Fruit fly (Drosophila melanogaster) whole organism, wandering third instar larva: ENCODE measurements around the gene Agpat2.

Experiments
- Abd-B ChIP-seq: fragments of >200 bp; optimal IDR thresholded peaks from 2 replicates; lab custom pipeline; 2017; ENCODE audit warnings: missing biosample characterization, missing genetic modification characterization
- CrebA ChIP-seq: fragments of 200-800 bp; sonication (Bioruptor generic); optimal IDR thresholded peaks from 2 replicates; lab custom pipeline; 2016; ENCODE audit warnings: missing biosample characterization, mild to moderate bottlenecking, missing genetic modification characterization, borderline replicate concordance
- GATAd ChIP-seq: sonication (Bioruptor generic); optimal IDR thresholded peaks from 2 replicates; lab custom pipeline; 2016; ENCODE audit warnings: missing biosample characterization, missing genetic modification characterization
- HLH106 ChIP-seq: fragments of 200-800 bp; optimal IDR thresholded peaks from 3 replicates; lab custom pipeline; 2019; ENCODE audit warnings: missing biosample characterization, mild to moderate bottlenecking, missing genetic modification characterization, moderate library complexity
- Hnf4 ChIP-seq: fragments of 200-800 bp; sonication (Bioruptor generic); optimal IDR thresholded peaks from 2 replicates; lab custom pipeline; 2016; ENCODE audit warnings: missing biosample characterization, mild to moderate bottlenecking, missing genetic modification characterization
- Hr78 ChIP-seq: fragments of >200 bp; optimal IDR thresholded peaks from 2 replicates; lab custom pipeline; 2017; ENCODE audit warnings: missing biosample characterization, missing genetic modification characterization
- Mio ChIP-seq: sonication (Bioruptor generic); optimal IDR thresholded peaks from 2 replicates; lab custom pipeline; 2016; ENCODE audit warnings: missing biosample characterization, missing genetic modification characterization
- Myc ChIP-seq: fragments of >200 bp; optimal IDR thresholded peaks from 2 replicates; lab custom pipeline; 2017
- OdsH ChIP-seq: fragments of 200-800 bp; sonication (Bioruptor generic); optimal IDR thresholded peaks from 2 replicates; lab custom pipeline; 2016; ENCODE audit warnings: missing biosample characterization, mild to moderate bottlenecking, missing genetic modification characterization
- Sp1 ChIP-seq: fragments of 200-800 bp; sonication (Bioruptor generic); optimal IDR thresholded peaks from 3 replicates; lab custom pipeline; 2019; ENCODE audit warnings: missing biosample characterization, mild to moderate bottlenecking, missing genetic modification characterization, moderate library complexity
- Vsx2 ChIP-seq: fragments of 200-300, 225-300 bp; sonication (Bioruptor generic); optimal IDR thresholded peaks from 2 replicates; lab custom pipeline; 2018; ENCODE audit warnings: missing biosample characterization, missing genetic modification characterization; ENCODE audit not compliant: partially characterized antibody
- br ChIP-seq: fragments of 200-800 bp; sonication (Bioruptor generic); optimal IDR thresholded peaks from 2 replicates; lab custom pipeline; 2016; ENCODE audit warnings: missing biosample characterization, missing genetic modification characterization
- ey ChIP-seq: fragments of 200-800 bp; sonication (Bioruptor generic); optimal IDR thresholded peaks from 2 replicates; lab custom pipeline; 2016; ENCODE audit warnings: missing biosample characterization, missing genetic modification characterization
- foxo ChIP-seq, 2 experiments: fragments of 200-800 bp; sonication (Bioruptor generic); optimal IDR thresholded peaks; 2 replicates in 1 of 2; 3 replicates in 1 of 2; lab custom pipeline; 2016 to 2017; ENCODE audit warnings: missing biosample characterization in 2 of 2, missing genetic modification characterization in 2 of 2
- fru ChIP-seq: fragments of 200-800 bp; sonication (Bioruptor generic); optimal IDR thresholded peaks from 3 replicates; lab custom pipeline; 2016; ENCODE audit warnings: missing biosample characterization, mild to moderate bottlenecking, missing genetic modification characterization
- h ChIP-seq: fragments of 200-800 bp; sonication (Bioruptor generic); optimal IDR thresholded peaks from 3 replicates; lab custom pipeline; 2016; ENCODE audit warnings: missing biosample characterization, mild to moderate bottlenecking, missing genetic modification characterization
- lola ChIP-seq: fragments of >200 bp; optimal IDR thresholded peaks from 2 replicates; lab custom pipeline; 2017; ENCODE audit warnings: missing biosample characterization, missing genetic modification characterization
- rgr ChIP-seq: fragments of 200-800 bp; sonication (Bioruptor generic); optimal IDR thresholded peaks from 3 replicates; lab custom pipeline; 2016; ENCODE audit warnings: missing biosample characterization, mild to moderate bottlenecking, missing genetic modification characterization
- sage ChIP-seq: fragments of 200-800 bp; sonication (Bioruptor generic); optimal IDR thresholded peaks from 2 replicates; lab custom pipeline; 2016; ENCODE audit warnings: missing biosample characterization, mild to moderate bottlenecking, missing genetic modification characterization

Gene Agpat2

DNA sequence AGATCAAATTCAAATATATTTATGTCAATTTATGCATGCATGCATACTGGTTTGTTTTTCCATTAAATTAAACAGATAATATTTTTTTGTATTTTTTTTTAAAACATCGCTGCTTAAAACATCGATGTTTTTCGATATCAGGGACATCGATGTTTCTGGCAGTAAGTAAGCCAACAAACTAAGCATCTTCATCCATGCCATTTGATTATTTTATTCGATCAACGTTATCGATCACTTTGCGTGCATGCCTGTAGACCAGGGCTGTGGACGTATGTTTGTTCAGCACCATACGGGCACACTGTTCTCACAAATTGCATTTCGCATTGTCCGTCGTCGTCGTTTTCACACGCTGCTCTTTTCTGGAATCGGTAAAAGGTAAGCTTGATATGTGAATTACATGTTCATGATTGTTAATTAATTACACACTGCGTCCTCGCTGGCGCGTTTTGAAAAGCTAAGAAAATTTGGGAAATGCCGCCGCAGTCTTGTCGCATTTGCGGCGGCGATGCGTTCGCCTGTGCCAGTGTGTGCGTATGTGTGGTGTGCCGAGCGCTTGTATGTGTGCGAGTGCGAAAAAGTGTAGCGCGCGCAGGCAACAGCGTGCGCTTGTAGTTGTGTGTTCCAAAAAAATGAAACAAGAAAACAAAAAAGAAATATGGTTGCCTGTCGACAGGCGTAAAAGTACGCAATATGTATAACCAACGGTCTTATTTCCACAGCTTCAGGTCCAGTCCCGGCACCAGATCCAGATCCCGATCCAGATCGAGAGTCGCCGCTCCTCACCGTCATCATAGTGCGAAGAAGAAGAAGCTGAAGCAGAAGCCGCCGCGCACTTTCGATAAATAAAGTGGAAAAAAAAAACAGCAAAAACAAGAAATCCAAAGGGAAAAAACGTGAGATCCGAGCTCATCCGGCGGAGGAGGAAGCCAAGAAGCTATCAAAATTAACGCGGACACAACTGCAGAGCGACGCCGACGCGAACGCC is 60.2 kb downstream of the Agpat2 start, which contains the start of gene emb (continued):
- TF ChIP-seq br (GFP tag; lab: Kevin White, UChicago), result no peak
- no peak for TF ChIP-seq Vsx2 (GFP tag; lab: Kevin White, UChicago)
- TF ChIP-seq Sp1 (GFP tag; lab: Kevin White, UChicago), result peak; percentile 73
- no peak for TF ChIP-seq GATAd (GFP tag; lab: Kevin White, UChicago)
- no peak for TF ChIP-seq lola (GFP tag; lab: Kevin White, UChicago)
- peak in 1 of 2 experiments; percentile 60 for TF ChIP-seq foxo (GFP tag; optimal IDR thresholded peaks at IDR 0.05; lab: Kevin White, UChicago)
- TF ChIP-seq OdsH (GFP tag; lab: Kevin White, UChicago), result peak; percentile 40
- peak; percentile 11 for TF ChIP-seq HLH106 (tag; lab: Kevin White, UChicago)
- peak; percentile 20 for TF ChIP-seq ey (GFP tag; lab: Kevin White, UChicago)
- no peak for TF ChIP-seq Hnf4 (GFP tag; lab: Kevin White, UChicago)
- TF ChIP-seq h (GFP tag; lab: Kevin White, UChicago), result peak; percentile 58
- TF ChIP-seq Hr78 (GFP tag; lab: Kevin White, UChicago), result no peak
- TF ChIP-seq rgr (GFP tag; lab: Kevin White, UChicago), result peak; percentile 61
- no peak for TF ChIP-seq Mio (GFP tag; lab: Kevin White, UChicago)

DNA sequence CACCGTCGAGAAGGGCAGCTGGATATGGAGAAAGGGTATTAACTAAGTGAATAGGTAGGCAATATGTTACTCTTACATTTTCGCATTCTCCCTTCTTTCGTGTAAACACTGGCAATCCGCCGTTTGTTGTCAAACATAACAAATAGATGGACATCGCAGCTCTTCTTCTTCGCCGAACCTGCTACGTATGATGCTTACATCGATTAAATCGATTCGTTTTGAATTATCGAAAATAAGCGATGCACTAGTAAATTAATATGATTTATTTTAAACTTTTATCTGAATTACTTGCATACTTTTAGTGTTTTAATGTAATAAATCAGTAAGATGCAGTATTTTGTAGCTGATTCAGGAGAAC is 60.9 kb downstream of the Agpat2 start, which contains the start of gene fy:
TSS of gene fy (minus strand) at position 353 of the 358 bp plus-strand sequence.
- TF ChIP-seq foxo (GFP tag; optimal IDR thresholded peaks at IDR 0.05; lab: Kevin White, UChicago) (no peak), GATAd (GFP tag; lab: Kevin White, UChicago) (no peak), lola (GFP tag; lab: Kevin White, UChicago) (no peak), CrebA (no peak), Mio (GFP tag; lab: Kevin White, UChicago) (no peak), ey (GFP tag; lab: Kevin White, UChicago) (no peak), Myc (lab: Kevin White, UChicago) (no peak), Abd-B (GFP tag; lab: Kevin White, UChicago) (no peak), fru (no peak)

DNA sequence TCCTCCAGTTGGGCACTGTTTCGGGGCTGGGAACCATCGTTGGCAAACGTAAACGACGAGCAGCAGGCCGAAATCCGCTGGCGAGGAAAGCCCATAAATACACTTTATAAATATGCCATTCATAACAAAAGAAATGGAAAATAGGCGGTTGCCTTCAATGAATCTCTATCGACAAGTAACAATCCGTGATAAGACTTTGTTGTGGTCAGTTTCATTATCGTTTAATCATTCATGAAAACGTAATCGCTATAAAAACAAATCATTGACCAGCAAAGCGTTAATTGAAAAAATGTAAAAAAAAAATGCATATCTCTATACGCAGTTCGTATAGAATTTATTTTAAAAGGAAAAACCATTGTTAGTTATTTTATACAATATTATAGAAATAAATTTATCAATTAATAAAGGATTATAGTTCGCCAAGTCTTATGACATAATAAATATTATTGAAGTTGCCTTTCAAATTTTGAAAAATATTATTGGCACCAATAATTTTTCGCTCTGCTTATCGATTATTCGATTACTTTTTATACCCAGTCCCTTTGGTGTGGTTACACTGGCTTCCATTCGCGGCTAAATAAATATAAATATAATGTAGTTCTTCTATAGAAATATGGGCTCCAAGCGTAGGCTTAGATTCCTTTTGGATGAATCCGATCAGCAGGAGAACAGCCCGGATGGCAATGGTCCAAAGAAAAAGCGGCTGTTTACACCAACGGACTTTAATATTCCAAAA is 63.8 kb downstream of the Agpat2 start, which contains the start of gene CG31898:
TSS of gene CG31898 (plus strand) at position 559 of the 736 bp plus-strand sequence.
- TF ChIP-seq sage (GFP tag; lab: Kevin White, UChicago), result peak; percentile 26
- TF ChIP-seq Hr78 (GFP tag; lab: Kevin White, UChicago), result no peak
